Worm (Caenorhabditis elegans) whole organism, L4 larva: ENCODE data around the gene nuo-1.

Source experiments
- aha-1 ChIP-seq: fragments of 150-350 bp; peaks from one replicate; lab custom pipeline; 2014; ENCODE audit warnings: missing biosample characterization, missing genetic modification characterization
- ceh-20 ChIP-seq: fragments of 200-800 bp; sonication (Bioruptor generic); IDR thresholded peaks from 2 replicates; pipeline ENCODE4 v1.3.6; 2022; ENCODE audit warnings: missing genetic modification reagents, missing genetic modification characterization, missing compliant biosample characterization
- ceh-28 ChIP-seq: fragments of 150-350 bp; optimal IDR thresholded peaks from 2 replicates; lab custom pipeline; 2014; ENCODE audit warnings: missing biosample characterization, missing genetic modification reagents, missing genetic modification characterization
- zag-1 ChIP-seq: fragments of 150-350 bp; optimal IDR thresholded peaks from 2 replicates; lab custom pipeline; 2014; ENCODE audit warnings: missing biosample characterization, missing genetic modification characterization

ce11 chrII:11104162-11104561, 6.5 kb downstream of the nuo-1 start, which contains the start of gene C09H10.9:
- peak; percentile 89 for TF ChIP-seq aha-1
- TF ChIP-seq ceh-20 (GFP tag; lab: Robert Waterston, UW) = no peak
- TF ChIP-seq ceh-28 = no peak
- no peak for TF ChIP-seq zag-1
